Worm (Caenorhabditis elegans) whole organism, L3 larva: ENCODE measurements around the gene C37C3.18.

ENCODE experiments used
- R02D3.7 ChIP-seq: fragments of 150-350 bp; optimal IDR thresholded peaks from 2 replicates; lab custom pipeline; 2014; ENCODE audit warnings: missing biosample characterization, missing genetic modification characterization
- ZK546.5 ChIP-seq: sonication (generic microtip); optimal IDR thresholded peaks from 2 replicates; lab custom pipeline; 2017; ENCODE audit warnings: missing biosample characterization, missing genetic modification characterization
- aly-2 ChIP-seq: fragments of 150-350 bp; optimal IDR thresholded peaks from 2 replicates; lab custom pipeline; 2014; ENCODE audit warnings: missing biosample characterization, missing genetic modification characterization
- ama-1 ChIP-seq: fragments of 150-350 bp; optimal IDR thresholded peaks from 2 replicates; lab custom pipeline; 2018
- ceh-16 ChIP-seq: sonication (generic microtip); optimal IDR thresholded peaks from 2 replicates; lab custom pipeline; 2017; ENCODE audit warnings: missing biosample characterization, missing genetic modification characterization
- ceh-28 ChIP-seq: fragments of 150-350 bp; optimal IDR thresholded peaks from 2 replicates; lab custom pipeline; 2014; ENCODE audit warnings: missing biosample characterization, missing genetic modification reagents, missing genetic modification characterization
- ceh-82 ChIP-seq: fragments of 150-350 bp; optimal IDR thresholded peaks from 2 replicates; lab custom pipeline; 2014; ENCODE audit warnings: missing biosample characterization, missing genetic modification characterization
- ceh-9 ChIP-seq: sonication (generic microtip); optimal IDR thresholded peaks from 2 replicates; lab custom pipeline; 2018; ENCODE audit warnings: missing biosample characterization, missing genetic modification characterization
- daf-12 ChIP-seq: fragments of 150-350 bp; optimal IDR thresholded peaks from 2 replicates; lab custom pipeline; 2014; ENCODE audit warnings: missing biosample characterization, missing genetic modification reagents, missing genetic modification characterization
- egl-27 ChIP-seq: sonication (generic microtip); optimal IDR thresholded peaks from 4 replicates; lab custom pipeline; 2017; ENCODE audit warnings: missing biosample characterization, missing genetic modification reagents, missing genetic modification characterization
- egl-5 ChIP-seq: fragments of 150-350 bp; optimal IDR thresholded peaks from 2 replicates; lab custom pipeline; 2017; ENCODE audit warnings: missing biosample characterization, missing genetic modification reagents, missing genetic modification characterization, inconsistent platforms
- elt-1 ChIP-seq: fragments of 150-350 bp; optimal IDR thresholded peaks from 2 replicates; lab custom pipeline; 2014; ENCODE audit warnings: missing biosample characterization, missing genetic modification characterization
- elt-2 ChIP-seq: sonication (generic microtip); optimal IDR thresholded peaks from 2 replicates; lab custom pipeline; 2016; ENCODE audit warnings: missing genetic modification reagents, mild to moderate bottlenecking, missing genetic modification characterization, missing compliant biosample characterization
- elt-3 ChIP-seq, 3 experiments: fragments of 150-350 bp in 1 of 3; sonication (generic microtip) in 2 of 3; optimal IDR thresholded peaks; 2 replicates in 2 of 3; 4 replicates in 1 of 3; lab custom pipeline; 2014 to 2017; ENCODE audit warnings: missing biosample characterization in 3 of 3, missing genetic modification characterization in 3 of 3
- eor-1 ChIP-seq, 2 experiments: fragments of 150-350 bp; optimal IDR thresholded peaks; 2 replicates each; lab custom pipeline; 2014 to 2018; ENCODE audit warnings: missing biosample characterization in 2 of 2, missing genetic modification characterization in 2 of 2
- fkh-10 ChIP-seq: sonication (generic microtip); optimal IDR thresholded peaks from 2 replicates; lab custom pipeline; 2017; ENCODE audit warnings: missing biosample characterization, missing genetic modification reagents, missing genetic modification characterization
- fkh-2 ChIP-seq: fragments of 150-350 bp; optimal IDR thresholded peaks from 2 replicates; lab custom pipeline; 2014; ENCODE audit warnings: missing biosample characterization, missing genetic modification reagents, missing genetic modification characterization
- fos-1 ChIP-seq: fragments of 150-350 bp; optimal IDR thresholded peaks from 2 replicates; lab custom pipeline; 2014; ENCODE audit warnings: missing biosample characterization, missing genetic modification characterization
- hmg-11 ChIP-seq: sonication (generic microtip); optimal IDR thresholded peaks from 2 replicates; lab custom pipeline; 2016; ENCODE audit warnings: missing genetic modification characterization, missing compliant biosample characterization
- jun-1 ChIP-seq: fragments of 150-350 bp; optimal IDR thresholded peaks from 2 replicates; lab custom pipeline; 2014; ENCODE audit warnings: missing biosample characterization, missing genetic modification reagents, missing genetic modification characterization
- lin-15B ChIP-seq: fragments of 150-350 bp; optimal IDR thresholded peaks from 2 replicates; lab custom pipeline; 2014; ENCODE audit warnings: missing biosample characterization, missing genetic modification characterization
- lin-39 ChIP-seq: fragments of 150-350 bp; optimal IDR thresholded peaks from 2 replicates; lab custom pipeline; 2018; ENCODE audit warnings: missing biosample characterization, missing genetic modification reagents, missing genetic modification characterization
- lsy-12 ChIP-seq: sonication (generic microtip); optimal IDR thresholded peaks from 2 replicates; lab custom pipeline; 2016; ENCODE audit warnings: mild to moderate bottlenecking, missing genetic modification characterization, missing compliant biosample characterization
- mdl-1 ChIP-seq: fragments of 150-350 bp; optimal IDR thresholded peaks from 2 replicates; lab custom pipeline; 2014; ENCODE audit warnings: missing biosample characterization, missing genetic modification characterization
- mml-1 ChIP-seq: fragments of 150-350 bp; sonication (generic microtip); optimal IDR thresholded peaks from 3 replicates; lab custom pipeline; 2014; ENCODE audit warnings: missing biosample characterization, missing genetic modification characterization
- nfya-1 ChIP-seq: sonication (generic microtip); optimal IDR thresholded peaks from 2 replicates; lab custom pipeline; 2017; ENCODE audit warnings: missing genetic modification characterization, mild to moderate bottlenecking, missing compliant biosample characterization, antibody characterized with exemption, moderate library complexity; ENCODE audit not compliant: insufficient read depth
- nhr-11 ChIP-seq: fragments of 150-350 bp; optimal IDR thresholded peaks from 2 replicates; lab custom pipeline; 2014; ENCODE audit warnings: missing biosample characterization, missing genetic modification characterization
- nhr-12 ChIP-seq: fragments of 150-350 bp; optimal IDR thresholded peaks from 2 replicates; lab custom pipeline; 2014; ENCODE audit warnings: missing biosample characterization, missing genetic modification characterization
- nhr-23 ChIP-seq: fragments of 150-350 bp; optimal IDR thresholded peaks from 2 replicates; lab custom pipeline; 2014; ENCODE audit warnings: missing biosample characterization, missing genetic modification reagents, missing genetic modification characterization
- nhr-237 ChIP-seq: fragments of 150-350 bp; optimal IDR thresholded peaks from 2 replicates; lab custom pipeline; 2014; ENCODE audit warnings: missing biosample characterization, missing genetic modification characterization
- nhr-25 ChIP-seq: sonication (generic microtip); optimal IDR thresholded peaks from 2 replicates; lab custom pipeline; 2017; ENCODE audit warnings: missing biosample characterization, missing genetic modification characterization
- nhr-28 ChIP-seq: fragments of 150-350 bp; optimal IDR thresholded peaks from 2 replicates; lab custom pipeline; 2014; ENCODE audit warnings: missing biosample characterization, missing genetic modification characterization
- nhr-43 ChIP-seq: sonication (generic microtip); optimal IDR thresholded peaks from 2 replicates; lab custom pipeline; 2016; ENCODE audit warnings: mild to moderate bottlenecking, missing genetic modification characterization, missing compliant biosample characterization; ENCODE audit not compliant: poor library complexity, severe bottlenecking
- nhr-67 ChIP-seq: fragments of 150-350 bp; optimal IDR thresholded peaks from 2 replicates; lab custom pipeline; 2014; ENCODE audit warnings: missing biosample characterization, missing genetic modification characterization
- nhr-76 ChIP-seq: fragments of 150-350 bp; sonication (generic microtip); optimal IDR thresholded peaks from 5 replicates; lab custom pipeline; 2014; ENCODE audit warnings: missing biosample characterization, missing genetic modification characterization
- nhr-77 ChIP-seq: fragments of 150-350 bp; optimal IDR thresholded peaks from 2 replicates; lab custom pipeline; 2014; ENCODE audit warnings: missing biosample characterization, missing genetic modification characterization
- pha-4 ChIP-seq: fragments of 150-350 bp; optimal IDR thresholded peaks from 2 replicates; lab custom pipeline; 2014; ENCODE audit warnings: missing biosample characterization, missing genetic modification reagents, missing genetic modification characterization
- pqm-1 ChIP-seq: fragments of 150-350 bp; optimal IDR thresholded peaks from 2 replicates; lab custom pipeline; 2017; ENCODE audit warnings: missing biosample characterization, missing genetic modification characterization, inconsistent platforms
- sea-2 ChIP-seq: fragments of 150-350 bp; sonication (generic microtip); optimal IDR thresholded peaks from 4 replicates; lab custom pipeline; 2014; ENCODE audit warnings: missing biosample characterization, missing genetic modification reagents, missing genetic modification characterization
- skn-1 ChIP-seq: fragments of 150-350 bp; optimal IDR thresholded peaks from 2 replicates; lab custom pipeline; 2014; ENCODE audit warnings: missing biosample characterization, missing genetic modification characterization
- snpc-4 ChIP-seq: fragments of 150-350 bp; optimal IDR thresholded peaks from 2 replicates; lab custom pipeline; 2014; ENCODE audit warnings: missing biosample characterization, missing genetic modification characterization
- tbx-2 ChIP-seq: sonication (generic microtip); optimal IDR thresholded peaks from 2 replicates; lab custom pipeline; 2016; ENCODE audit warnings: mild to moderate bottlenecking, missing genetic modification characterization, missing compliant biosample characterization
- unc-39 ChIP-seq: sonication (generic microtip); optimal IDR thresholded peaks from 4 replicates; lab custom pipeline; 2017; ENCODE audit warnings: missing biosample characterization, missing genetic modification characterization
- unc-62 ChIP-seq: fragments of 150-350 bp; sonication (generic microtip); optimal IDR thresholded peaks from 4 replicates; lab custom pipeline; 2014; ENCODE audit warnings: missing biosample characterization, missing genetic modification reagents, missing genetic modification characterization
- zag-1 ChIP-seq: fragments of 150-350 bp; optimal IDR thresholded peaks from 2 replicates; lab custom pipeline; 2014; ENCODE audit warnings: missing biosample characterization, missing genetic modification characterization
- ztf-11 ChIP-seq: fragments of 150-350 bp; optimal IDR thresholded peaks from 2 replicates; lab custom pipeline; 2014; ENCODE audit warnings: missing biosample characterization, missing genetic modification characterization
- ztf-4 ChIP-seq: fragments of 150-350 bp; optimal IDR thresholded peaks from 2 replicates; lab custom pipeline; 2014; ENCODE audit warnings: missing biosample characterization, missing genetic modification characterization

The C37C3.18 gene

ce11 chrV:7854603-7855002 lies at the start of gene C37C3.18, which contains the start of gene C37C3.9:
Gene C37C3.18 (plus strand): TSS chrV:7854993.
Gene C37C3.9 (minus strand): TSS chrV:7854700.
- peak; percentile 85 for TF ChIP-seq jun-1 (tag; lab: Kevin White, UChicago)
- TF ChIP-seq nhr-43 (tag; lab: Kevin White, UChicago), result peak; percentile 50
- TF ChIP-seq ama-1 (lab: Kevin White, UChicago), result no peak
- TF ChIP-seq daf-12 (tag; lab: Kevin White, UChicago), result no peak
- no peak for TF ChIP-seq fkh-2 (tag; lab: Kevin White, UChicago)
- no peak for TF ChIP-seq elt-3 (tag; optimal IDR thresholded peaks at IDR 0.05; lab: Kevin White, UChicago)
- TF ChIP-seq R02D3.7 (tag; lab: Kevin White, UChicago), result peak; percentile 22
- TF ChIP-seq ztf-4 (tag; lab: Kevin White, UChicago), result no peak
- no peak for TF ChIP-seq eor-1 (tag; optimal IDR thresholded peaks at IDR 0.05; lab: Kevin White, UChicago)
- peak; percentile 44 for TF ChIP-seq fkh-10 (GFP tag; lab: Kevin White, UChicago)
- no peak for TF ChIP-seq mml-1
- TF ChIP-seq ceh-9 (tag; lab: Kevin White, UChicago), result no peak
- TF ChIP-seq nhr-25 (tag; lab: Kevin White, UChicago), result peak; percentile 74
- peak; percentile 51 for TF ChIP-seq egl-27 (tag; lab: Kevin White, UChicago)
- peak; percentile 22 for TF ChIP-seq elt-1
- peak; percentile 90 for TF ChIP-seq pha-4 (tag; lab: Kevin White, UChicago)
- TF ChIP-seq mdl-1 (tag; lab: Kevin White, UChicago), result no peak
- TF ChIP-seq ceh-28 (tag; lab: Kevin White, UChicago), result peak; percentile 71
- TF ChIP-seq elt-2 (tag; lab: Kevin White, UChicago), result peak; percentile 68
- TF ChIP-seq nhr-76, result no peak
- TF ChIP-seq ceh-16 (tag; lab: Kevin White, UChicago), result no peak
- TF ChIP-seq lin-15B (tag; lab: Kevin White, UChicago), result peak; percentile 48
- TF ChIP-seq hmg-11 (tag; lab: Kevin White, UChicago), result peak; percentile 87
- no peak for TF ChIP-seq ZK546.5 (tag; lab: Kevin White, UChicago)
- no peak for TF ChIP-seq nhr-67 (tag; lab: Kevin White, UChicago)
- no peak for TF ChIP-seq fos-1 (tag; lab: Kevin White, UChicago)
- no peak for TF ChIP-seq nhr-77 (tag; lab: Kevin White, UChicago)
- peak; percentile 80 for TF ChIP-seq lin-39 (tag; lab: Kevin White, UChicago)
- no peak for TF ChIP-seq nhr-11
- peak; percentile 0 for TF ChIP-seq ceh-82 (tag; lab: Kevin White, UChicago)
- peak; percentile 17 for TF ChIP-seq tbx-2
- TF ChIP-seq snpc-4 (tag; lab: Kevin White, UChicago), result peak; percentile 90
- TF ChIP-seq nhr-23 (tag; lab: Kevin White, UChicago), result peak; percentile 75
- no peak for TF ChIP-seq nhr-28 (tag; lab: Kevin White, UChicago)
- TF ChIP-seq unc-62 (GFP tag; lab: Kevin White, UChicago), result peak; percentile 48
- peak; percentile 57 for TF ChIP-seq egl-5 (tag; lab: Kevin White, UChicago)
- TF ChIP-seq sea-2 (GFP tag; lab: Kevin White, UChicago), result no peak
- peak; percentile 93 for TF ChIP-seq skn-1 (tag; lab: Kevin White, UChicago)
- no peak for TF ChIP-seq nhr-237
- TF ChIP-seq nfya-1 (tag; lab: Kevin White, UChicago), result peak; percentile 80
- no peak for TF ChIP-seq ztf-11
- no peak for TF ChIP-seq zag-1 (tag; lab: Kevin White, UChicago)
- no peak for TF ChIP-seq nhr-12 (tag; lab: Kevin White, UChicago)
- TF ChIP-seq pqm-1, result peak; percentile 22
- peak; percentile 39 for TF ChIP-seq lsy-12 (tag; lab: Kevin White, UChicago)
- no peak for TF ChIP-seq unc-39
- no peak for TF ChIP-seq aly-2 (tag; lab: Kevin White, UChicago)
